Fruit fly (Drosophila melanogaster) whole organism: Measurements from ENCODE around the gene Pgcl.

Experiments
- CG8478 ChIP-seq: fragments of >200 bp; optimal IDR thresholded peaks from 2 replicates; lab custom pipeline; 2018; ENCODE audit warnings: inconsistent platforms
- Dll ChIP-seq: fragments of >200 bp; optimal IDR thresholded peaks from 2 replicates; lab custom pipeline; 2017
- EcR ChIP-seq, 2 experiments: fragments of >200 bp; optimal IDR thresholded peaks; 2 replicates each; lab custom pipeline; 2017; ENCODE audit warnings: missing biosample characterization in 2 of 2, missing genetic modification characterization in 2 of 2, missing genetic modification reagents in 2 of 2
- psq ChIP-seq: fragments of >200 bp; optimal IDR thresholded peaks from 2 replicates; lab custom pipeline; 2017
- usp ChIP-seq: fragments of >200 bp; optimal IDR thresholded peaks from 2 replicates; lab custom pipeline; 2017; ENCODE audit warnings: missing biosample characterization, missing genetic modification characterization, mixed read lengths

dm6 chrX:470626-471025 is 33.4 kb upstream of the Pgcl start, which contains the start of gene CG32816:
- no peak for TF ChIP-seq EcR (GFP tag; optimal IDR thresholded peaks at IDR 0.05; lab: Kevin White, UChicago)
- no peak for TF ChIP-seq psq (lab: Kevin White, UChicago)
- no peak for TF ChIP-seq CG8478
- TF ChIP-seq usp (GFP tag; lab: Kevin White, UChicago), result no peak
- TF ChIP-seq Dll (lab: Kevin White, UChicago), result no peak
